Fruit fly (Drosophila melanogaster) whole organism, embryonic: ENCODE data around the gene Slu7.

Experiments used
- Atf3 ChIP-seq: fragments of 200-800 bp; sonication (Bioruptor generic); optimal IDR thresholded peaks from 3 replicates; lab custom pipeline; 2016; ENCODE audit warnings: missing biosample characterization, missing genetic modification characterization
- Atf6 ChIP-seq: fragments of 200-800 bp; sonication (Bioruptor generic); IDR thresholded peaks from 2 replicates; pipeline ENCODE4 v1.3.6; 2022; ENCODE audit warnings: missing biosample characterization, missing genetic modification characterization
- CG15696 ChIP-seq: fragments of 200-800 bp; sonication (Bioruptor generic); optimal IDR thresholded peaks from 2 replicates; lab custom pipeline; 2019; ENCODE audit warnings: missing biosample characterization, mild to moderate bottlenecking, missing genetic modification characterization, moderate library complexity
- CG17186 ChIP-seq: fragments of 200-800 bp; sonication (Bioruptor generic); optimal IDR thresholded peaks from 3 replicates; lab custom pipeline; 2017; ENCODE audit warnings: missing biosample characterization, missing genetic modification reagents, missing genetic modification characterization
- CG1832 ChIP-seq: fragments of 200-800 bp; sonication (Bioruptor generic); optimal IDR thresholded peaks from 2 replicates; lab custom pipeline; 2017; ENCODE audit warnings: missing biosample characterization, mild to moderate bottlenecking, missing genetic modification characterization, inconsistent platforms
- CG18599 ChIP-seq: fragments of 200-800 bp; sonication (Bioruptor generic); optimal IDR thresholded peaks from 3 replicates; lab custom pipeline; 2017; ENCODE audit warnings: missing biosample characterization, missing genetic modification characterization, mild to moderate bottlenecking, moderate library complexity, missing genetic modification reagents
- CG3995 ChIP-seq: fragments of 200-800 bp; sonication (Bioruptor generic); optimal IDR thresholded peaks from 3 replicates; lab custom pipeline; 2016; ENCODE audit warnings: missing biosample characterization, missing genetic modification characterization
- CG6654 ChIP-seq: fragments of 200-800 bp; sonication (Bioruptor generic); optimal IDR thresholded peaks from 2 replicates; lab custom pipeline; 2017; ENCODE audit warnings: missing biosample characterization, mild to moderate bottlenecking, missing genetic modification characterization
- Lhr ChIP-seq: fragments of 200-800 bp; sonication (Bioruptor generic); optimal IDR thresholded peaks from 3 replicates; lab custom pipeline; 2017; ENCODE audit warnings: mild to moderate bottlenecking, missing biosample characterization, missing genetic modification reagents, missing genetic modification characterization
- amos ChIP-seq: fragments of 200-800 bp; sonication (Bioruptor generic); IDR thresholded peaks from 2 replicates; pipeline ENCODE4 v1.3.6; 2022; ENCODE audit warnings: missing biosample characterization, missing genetic modification characterization; ENCODE audit not compliant: partially characterized antibody
- az2 ChIP-seq: fragments of 200-800 bp; sonication (Bioruptor generic); optimal IDR thresholded peaks from 3 replicates; lab custom pipeline; 2016; ENCODE audit warnings: missing biosample characterization, missing genetic modification characterization
- en ChIP-seq: fragments of 200-800 bp; sonication (Bioruptor generic); optimal IDR thresholded peaks from 2 replicates; lab custom pipeline; 2016; ENCODE audit warnings: missing biosample characterization, missing genetic modification characterization
- kay ChIP-seq: fragments of 200-800 bp; sonication (Bioruptor generic); optimal IDR thresholded peaks from 2 replicates; lab custom pipeline; 2016; ENCODE audit warnings: missing biosample characterization, missing genetic modification characterization

- TF ChIP-seq az2 (GFP tag; lab: Kevin White, UChicago) (no peak), Atf3 (GFP tag; lab: Kevin White, UChicago) (no peak), CG17186 (GFP tag; lab: Kevin White, UChicago) (no peak), CG6654 (GFP tag; lab: Kevin White, UChicago) (no peak), amos (GFP tag; lab: Robert Waterston, UW) (no peak), CG15696 (no peak), en (GFP tag; lab: Kevin White, UChicago) (no peak), kay (no peak), CG18599 (GFP tag; lab: Kevin White, UChicago) (no peak), Atf6 (GFP tag; lab: Robert Waterston, UW) (no peak), CG3995 (GFP tag; lab: Kevin White, UChicago) (no peak), Lhr (GFP tag; lab: Kevin White, UChicago) (no peak), CG1832 (GFP tag; lab: Kevin White, UChicago) (no peak)
Observed at dm6 chr3R:28987596-28988378, 51.1 kb downstream of the Slu7 start.
